Fruit fly (Drosophila melanogaster): ENCODE data around the gene tomboy20.
A peak's percentile ranks its signal among the peaks of the same experiment; 100 is the strongest.

tomboy20 gene

dm6 chr3R:10699020-10699951 lies 36.5 kb downstream of the tomboy20 start (continued):
- no peak for TF ChIP-seq Mad (GFP tag; optimal IDR thresholded peaks at IDR 0.05)
- TF ChIP-seq Atf-2 (GFP tag; optimal IDR thresholded peaks at IDR 0.05): no peak
- TF ChIP-seq CG12155 (GFP tag; optimal IDR thresholded peaks at IDR 0.05): peak; percentile 25
- no peak for TF ChIP-seq bbx (GFP tag; IDR thresholded peaks at IDR 0.05; ENCODE audit: partially characterized antibody)
- TF ChIP-seq chm (GFP tag; IDR thresholded peaks at IDR 0.05): no peak
- TF ChIP-seq kay (GFP tag; optimal IDR thresholded peaks at IDR 0.05): no peak
- no peak for TF ChIP-seq Oaz (GFP tag; IDR thresholded peaks at IDR 0.05)
- TF ChIP-seq stc (GFP tag; IDR thresholded peaks at IDR 0.05): no peak
- TF ChIP-seq Side (GFP tag; optimal IDR thresholded peaks at IDR 0.05): no peak
- no peak for TF ChIP-seq CG16815 (GFP tag; optimal IDR thresholded peaks at IDR 0.05)
- no peak for TF ChIP-seq croc (GFP tag; conservative IDR thresholded peaks at IDR 0.05)
- TF ChIP-seq az2 (GFP tag; optimal IDR thresholded peaks at IDR 0.05): no peak
- TF ChIP-seq CG42726 (GFP tag; IDR thresholded peaks at IDR 0.05; ENCODE audit: partially characterized antibody): no peak
- no peak for TF ChIP-seq Stat92E (GFP tag; optimal IDR thresholded peaks at IDR 0.05)
- TF ChIP-seq sd (tag; optimal IDR thresholded peaks at IDR 0.05): peak; percentile 79
- TF ChIP-seq mam (GFP tag; optimal IDR thresholded peaks at IDR 0.05): peak; percentile 13
- TF ChIP-seq hth (optimal IDR thresholded peaks at IDR 0.05): no peak
- peak; percentile 5 for TF ChIP-seq CG1792 (GFP tag; optimal IDR thresholded peaks at IDR 0.05)
- TF ChIP-seq Ets65A (GFP tag): no peak
- TF ChIP-seq CG15601 (tag; optimal IDR thresholded peaks at IDR 0.05): no peak
- no peak for TF ChIP-seq bab2 (GFP tag; optimal IDR thresholded peaks at IDR 0.05)
- no peak for TF ChIP-seq CG6654 (GFP tag; optimal IDR thresholded peaks at IDR 0.05)
- no peak for TF ChIP-seq sqz (GFP tag; optimal IDR thresholded peaks at IDR 0.05)
- no peak for TF ChIP-seq crol (GFP tag; IDR thresholded peaks at IDR 0.05)
- no peak for TF ChIP-seq Blimp-1 (GFP tag; optimal IDR thresholded peaks at IDR 0.05)
- no peak for TF ChIP-seq Asciz (GFP tag; optimal IDR thresholded peaks at IDR 0.05)
- TF ChIP-seq nom (GFP tag; optimal IDR thresholded peaks at IDR 0.05): no peak
- TF ChIP-seq Dad (GFP tag; optimal IDR thresholded peaks at IDR 0.05): no peak
- TF ChIP-seq Sry-β (GFP tag; optimal IDR thresholded peaks at IDR 0.05): no peak
- no peak for TF ChIP-seq corto (GFP tag; optimal IDR thresholded peaks at IDR 0.05)
- no peak for TF ChIP-seq hb (GFP tag; IDR thresholded peaks at IDR 0.05; ENCODE audit: partially characterized antibody)
- no peak for TF ChIP-seq CG6765 (GFP tag; optimal IDR thresholded peaks at IDR 0.05)
- TF ChIP-seq CG10654 (GFP tag; optimal IDR thresholded peaks at IDR 0.05): no peak
- TF ChIP-seq CG18011 (GFP tag; optimal IDR thresholded peaks at IDR 0.05): no peak
- TF ChIP-seq CG14710 (tag; optimal IDR thresholded peaks at IDR 0.05): no peak
- TF ChIP-seq GATAe (GFP tag; conservative IDR thresholded peaks at IDR 0.05): peak; percentile 25; the same call in 1 of the 2 replicates
- TF ChIP-seq CG3995 (GFP tag; optimal IDR thresholded peaks at IDR 0.05): no peak
- no peak for TF ChIP-seq vvl (GFP tag; IDR thresholded peaks at IDR 0.05)
- TF ChIP-seq ttk (GFP tag; IDR thresholded peaks at IDR 0.05): no peak
- no peak for TF ChIP-seq CG6175 (GFP tag; IDR thresholded peaks at IDR 0.05)
- 0 out of 3 replicates have a peak, but pooled peaks have one; percentile 7 for TF ChIP-seq CG34422 (GFP tag; IDR thresholded peaks at IDR 0.05)
- TF ChIP-seq nerfin-1 (tag; optimal IDR thresholded peaks at IDR 0.05): no peak
- TF ChIP-seq Dbx (GFP tag; IDR thresholded peaks at IDR 0.05): no peak
- peak; percentile 86 for TF ChIP-seq sens (GFP tag)
- TF ChIP-seq CG11504 (tag; optimal IDR thresholded peaks at IDR 0.05): no peak
- TF ChIP-seq CG11696 (GFP tag; IDR thresholded peaks at IDR 0.05): no peak
- TF ChIP-seq CG1233 (GFP tag; optimal IDR thresholded peaks at IDR 0.05): no peak
- TF ChIP-seq knrl (GFP tag; IDR thresholded peaks at IDR 0.05; ENCODE audit: partially characterized antibody): no peak
- no peak for TF ChIP-seq ftz-f1 (GFP tag; optimal IDR thresholded peaks at IDR 0.05)

All from whole organism, embryonic.